Fruit fly (Drosophila melanogaster): ENCODE data around the gene Sfp33A4.

Sfp33A4 gene

DNA sequence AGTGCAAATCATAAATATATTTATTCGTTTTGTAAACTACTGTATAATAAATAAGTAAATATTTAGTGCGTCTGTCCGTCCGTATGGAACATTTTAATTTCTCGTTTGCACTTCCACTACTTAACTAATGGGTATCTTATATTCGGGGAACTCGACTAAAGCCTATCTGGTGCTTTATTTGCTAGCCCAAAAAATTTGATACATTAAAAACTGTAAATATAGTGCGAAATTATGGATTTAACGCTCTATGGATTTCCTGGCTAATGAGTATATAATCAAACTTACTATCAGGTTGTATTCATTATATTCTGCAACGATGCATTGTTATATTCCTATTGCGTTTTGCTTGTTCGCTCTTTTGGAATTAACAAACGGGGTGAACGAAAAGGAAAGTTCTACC is at the start of gene Sfp33A4:
Sfp33A4 (plus strand) TSS at position 301 of the 400 bp plus-strand sequence.
- TF ChIP-seq CG15710 (tag; optimal IDR thresholded peaks at IDR 0.05) (no peak), CG13204 (GFP tag; optimal IDR thresholded peaks at IDR 0.05) (no peak), D1 (tag; optimal IDR thresholded peaks at IDR 0.05) (no peak), rn (GFP tag; IDR thresholded peaks at IDR 0.05) (no peak), CG17806 (tag; optimal IDR thresholded peaks at IDR 0.05) (no peak), CG32121 (GFP tag; IDR thresholded peaks at IDR 0.05) (no peak), CG12605 (GFP tag; IDR thresholded peaks at IDR 0.05) (no peak), Ets98B (GFP tag; IDR thresholded peaks at IDR 0.05) (no peak), Pif1B (GFP tag; optimal IDR thresholded peaks at IDR 0.05) (no peak), CG14655 (GFP tag; optimal IDR thresholded peaks at IDR 0.05) (no peak), EcR (GFP tag; optimal IDR thresholded peaks at IDR 0.05) (no peak), CG4496 (GFP tag; IDR thresholded peaks at IDR 0.05) (no peak)

DNA sequence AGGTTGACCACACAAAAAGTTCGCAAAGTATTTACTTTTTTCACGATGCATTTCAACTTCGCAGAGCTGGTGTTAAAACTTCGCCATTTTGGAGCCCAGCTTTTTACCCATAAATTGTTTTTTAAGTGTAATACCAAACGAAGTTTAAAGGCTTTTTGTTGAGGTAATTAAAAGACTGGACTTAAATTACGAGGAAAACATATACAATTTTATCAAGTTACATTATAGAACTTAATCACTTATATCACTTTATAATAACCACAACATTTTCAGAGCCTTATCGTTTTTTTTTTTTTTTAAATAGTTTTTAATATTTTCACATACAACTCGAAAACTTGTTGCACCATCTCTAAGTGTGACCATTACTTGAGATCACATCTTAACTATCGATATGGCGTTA is 49.0 kb upstream of the Sfp33A4 start, which contains the start of gene CG14931:
CG14931 (plus strand) TSS at position 301 of the 400 bp plus-strand sequence.
- TF ChIP-seq CG17806 (tag; optimal IDR thresholded peaks at IDR 0.05) (no peak), CG15710 (tag; optimal IDR thresholded peaks at IDR 0.05) (no peak), Pif1A (GFP tag; optimal IDR thresholded peaks at IDR 0.05) (no peak), Pif1B (GFP tag; optimal IDR thresholded peaks at IDR 0.05) (no peak), Ets98B (GFP tag; IDR thresholded peaks at IDR 0.05) (no peak), CG9948 (tag; optimal IDR thresholded peaks at IDR 0.05) (no peak), CG8301 (tag; optimal IDR thresholded peaks at IDR 0.05) (no peak), CG32121 (GFP tag; IDR thresholded peaks at IDR 0.05) (no peak), Snoo (tag; optimal IDR thresholded peaks at IDR 0.05) (no peak), CG10348 (GFP tag; IDR thresholded peaks at IDR 0.05) (no peak), CG13204 (GFP tag; optimal IDR thresholded peaks at IDR 0.05) (no peak), CG14655 (GFP tag; optimal IDR thresholded peaks at IDR 0.05) (no peak), fd96Ca (GFP tag; IDR thresholded peaks at IDR 0.05) (no peak), rn (GFP tag; IDR thresholded peaks at IDR 0.05) (no peak), gl (tag; optimal IDR thresholded peaks at IDR 0.05) (no peak), CG4496 (GFP tag; IDR thresholded peaks at IDR 0.05) (no peak), EcR (GFP tag; optimal IDR thresholded peaks at IDR 0.05) (no peak), D1 (tag; optimal IDR thresholded peaks at IDR 0.05) (no peak), CG8159 (tag; optimal IDR thresholded peaks at IDR 0.05) (no peak)

DNA sequence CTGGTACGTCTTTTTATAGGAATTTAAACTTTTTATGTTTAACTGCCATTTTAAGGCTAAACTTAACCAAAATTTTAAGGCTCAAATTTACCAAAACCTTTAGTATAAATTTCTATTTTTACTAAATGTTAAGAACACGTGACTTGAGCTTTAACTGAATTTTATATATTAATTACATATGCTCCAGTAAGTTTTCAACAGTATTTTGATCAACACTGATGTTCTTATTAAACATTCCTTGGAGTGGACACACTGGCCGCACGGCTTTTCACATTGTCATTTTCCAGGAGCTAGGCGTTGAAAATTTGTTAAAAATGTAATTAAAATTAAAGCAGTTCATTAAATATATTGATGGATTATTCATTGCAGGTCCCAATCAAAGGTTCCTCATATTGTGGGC is 47.4 kb upstream of the Sfp33A4 start, which contains the start of gene CG14932:
CG14932 (plus strand) TSS at position 230 of the 400 bp plus-strand sequence.
- no peak for TF ChIP-seq Pif1B (GFP tag; optimal IDR thresholded peaks at IDR 0.05)
- TF ChIP-seq D1 (tag; optimal IDR thresholded peaks at IDR 0.05), result no peak
- no peak for TF ChIP-seq rn (GFP tag; IDR thresholded peaks at IDR 0.05)
- TF ChIP-seq CG17806 (tag; optimal IDR thresholded peaks at IDR 0.05), result no peak
- TF ChIP-seq EcR (GFP tag; optimal IDR thresholded peaks at IDR 0.05), result no peak
- TF ChIP-seq CG34367 (tag; optimal IDR thresholded peaks at IDR 0.05), result no peak
- no peak for TF ChIP-seq CG12605 (GFP tag; IDR thresholded peaks at IDR 0.05)
- no peak for TF ChIP-seq CG15710 (tag; optimal IDR thresholded peaks at IDR 0.05)
- no peak for TF ChIP-seq gl (tag; optimal IDR thresholded peaks at IDR 0.05)
- no peak for TF ChIP-seq Ets98B (GFP tag; IDR thresholded peaks at IDR 0.05)
- TF ChIP-seq CG32121 (GFP tag; IDR thresholded peaks at IDR 0.05), result no peak
- TF ChIP-seq Snoo (tag; optimal IDR thresholded peaks at IDR 0.05), result no peak
- TF ChIP-seq CG8159 (tag; optimal IDR thresholded peaks at IDR 0.05), result no peak
- TF ChIP-seq CG14655 (GFP tag; optimal IDR thresholded peaks at IDR 0.05), result no peak
- TF ChIP-seq Pif1A (GFP tag; optimal IDR thresholded peaks at IDR 0.05), result no peak
- no peak for TF ChIP-seq CG4496 (GFP tag; IDR thresholded peaks at IDR 0.05)
- TF ChIP-seq CG9948 (tag; optimal IDR thresholded peaks at IDR 0.05), result no peak
- TF ChIP-seq CG8301 (tag; optimal IDR thresholded peaks at IDR 0.05), result no peak
- TF ChIP-seq CG13204 (GFP tag; optimal IDR thresholded peaks at IDR 0.05), result no peak

DNA sequence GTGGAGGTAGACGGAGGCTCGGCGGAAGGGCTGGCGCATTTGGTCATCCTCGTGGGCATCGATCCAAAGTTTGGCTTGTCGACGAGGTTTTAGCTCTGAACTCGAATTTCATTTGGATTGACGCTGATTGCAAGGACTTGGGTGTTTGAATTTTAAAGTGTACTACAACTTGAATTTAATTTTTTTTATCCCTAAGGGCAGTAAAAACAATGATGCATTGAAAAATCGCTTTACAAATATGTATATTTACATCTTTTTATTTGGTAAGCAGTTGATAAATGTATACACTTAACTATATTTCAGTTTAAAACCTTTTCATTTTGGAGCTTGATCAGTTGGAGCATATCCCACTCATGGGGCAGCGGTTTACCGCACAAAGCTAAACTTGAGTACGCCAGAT is 44.8 kb upstream of the Sfp33A4 start, which contains the start of gene Tsp33B:
Tsp33B (minus strand) TSS at position 101 of the 400 bp plus-strand sequence.
- no peak for TF ChIP-seq CG8159 (tag; optimal IDR thresholded peaks at IDR 0.05)
- TF ChIP-seq fd96Ca (GFP tag; IDR thresholded peaks at IDR 0.05), result no peak
- TF ChIP-seq Pif1B (GFP tag; optimal IDR thresholded peaks at IDR 0.05), result no peak
- TF ChIP-seq EcR (GFP tag; optimal IDR thresholded peaks at IDR 0.05), result no peak
- no peak for TF ChIP-seq CG14655 (GFP tag; optimal IDR thresholded peaks at IDR 0.05)
- TF ChIP-seq Pif1A (GFP tag; optimal IDR thresholded peaks at IDR 0.05), result no peak
- TF ChIP-seq CG12605 (GFP tag; IDR thresholded peaks at IDR 0.05), result no peak

DNA sequence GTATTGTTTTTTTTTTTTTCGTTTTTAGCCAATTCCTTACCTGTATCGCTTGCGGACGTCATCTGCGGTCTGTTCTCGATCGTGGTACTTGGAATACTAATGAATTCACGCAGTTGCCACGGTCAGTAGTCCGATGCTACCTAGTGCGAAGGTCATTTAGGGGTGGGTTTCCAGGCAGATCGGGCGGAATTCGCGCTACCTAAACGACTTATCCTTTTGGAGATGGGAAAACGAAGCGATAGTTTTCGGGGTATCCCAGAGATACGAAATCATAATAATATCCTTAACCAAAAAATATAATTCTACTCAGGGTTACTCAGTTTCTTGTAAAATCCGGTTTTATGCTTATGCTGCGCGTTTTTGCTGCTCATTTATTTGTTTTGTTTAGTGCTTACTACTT is 43.1 kb upstream of the Sfp33A4 start, which contains the start of gene CG14937:
CG14937 (minus strand) TSS at position 101 of the 400 bp plus-strand sequence.
- TF ChIP-seq CG17806 (tag; optimal IDR thresholded peaks at IDR 0.05) (no peak), CG13204 (GFP tag; optimal IDR thresholded peaks at IDR 0.05) (no peak), CG8159 (tag; optimal IDR thresholded peaks at IDR 0.05) (no peak), D1 (tag; optimal IDR thresholded peaks at IDR 0.05) (no peak), CG32121 (GFP tag; IDR thresholded peaks at IDR 0.05) (no peak)

DNA sequence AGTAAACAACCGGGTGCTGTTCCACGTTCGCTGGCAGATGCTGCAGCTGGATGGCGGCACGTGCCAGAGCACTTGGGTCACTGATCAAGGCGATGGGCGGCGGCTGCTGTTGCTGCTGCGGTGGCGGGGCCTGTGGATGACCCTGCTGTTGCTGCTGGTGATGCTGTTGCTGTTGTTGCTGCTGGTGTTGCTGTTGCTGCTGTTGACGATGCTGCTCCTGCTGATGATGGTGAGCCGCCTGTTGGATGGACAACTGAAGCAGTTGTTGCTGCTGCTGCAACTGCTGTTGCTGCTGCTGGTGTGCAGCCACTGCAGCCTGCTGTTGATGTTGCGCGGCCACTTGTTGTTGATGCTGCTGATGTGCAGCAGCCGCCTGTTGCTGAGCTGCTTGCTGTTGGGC is 39.9 kb upstream of the Sfp33A4 start:
- no peak for TF ChIP-seq Pif1B (GFP tag; optimal IDR thresholded peaks at IDR 0.05)
- TF ChIP-seq CG9948 (tag; optimal IDR thresholded peaks at IDR 0.05), result no peak
- TF ChIP-seq CG10348 (GFP tag; IDR thresholded peaks at IDR 0.05), result no peak
- TF ChIP-seq CG34367 (tag; optimal IDR thresholded peaks at IDR 0.05), result no peak
- no peak for TF ChIP-seq Pif1A (GFP tag; optimal IDR thresholded peaks at IDR 0.05)
